Worm (Caenorhabditis elegans) whole organism, L3 larva: Measurements from ENCODE around the gene C44C10.3.
A peak's percentile ranks its signal among the peaks of the same experiment; 100 is the strongest.

ENCODE experiments used
- ZK546.5 ChIP-seq: sonication (generic microtip); optimal IDR thresholded peaks from 2 replicates; lab custom pipeline; 2017; ENCODE audit warnings: missing biosample characterization, missing genetic modification characterization
- aly-2 ChIP-seq: fragments of 150-350 bp; optimal IDR thresholded peaks from 2 replicates; lab custom pipeline; 2014; ENCODE audit warnings: missing biosample characterization, missing genetic modification characterization
- ama-1 ChIP-seq: fragments of 150-350 bp; optimal IDR thresholded peaks from 2 replicates; lab custom pipeline; 2018
- ceh-16 ChIP-seq: sonication (generic microtip); optimal IDR thresholded peaks from 2 replicates; lab custom pipeline; 2017; ENCODE audit warnings: missing biosample characterization, missing genetic modification characterization
- ceh-28 ChIP-seq: fragments of 150-350 bp; optimal IDR thresholded peaks from 2 replicates; lab custom pipeline; 2014; ENCODE audit warnings: missing biosample characterization, missing genetic modification reagents, missing genetic modification characterization
- ceh-82 ChIP-seq: fragments of 150-350 bp; optimal IDR thresholded peaks from 2 replicates; lab custom pipeline; 2014; ENCODE audit warnings: missing biosample characterization, missing genetic modification characterization
- ceh-9 ChIP-seq: sonication (generic microtip); optimal IDR thresholded peaks from 2 replicates; lab custom pipeline; 2018; ENCODE audit warnings: missing biosample characterization, missing genetic modification characterization
- daf-12 ChIP-seq: fragments of 150-350 bp; optimal IDR thresholded peaks from 2 replicates; lab custom pipeline; 2014; ENCODE audit warnings: missing biosample characterization, missing genetic modification reagents, missing genetic modification characterization
- egl-27 ChIP-seq: sonication (generic microtip); optimal IDR thresholded peaks from 4 replicates; lab custom pipeline; 2017; ENCODE audit warnings: missing biosample characterization, missing genetic modification reagents, missing genetic modification characterization
- egl-5 ChIP-seq: fragments of 150-350 bp; optimal IDR thresholded peaks from 2 replicates; lab custom pipeline; 2017; ENCODE audit warnings: missing biosample characterization, missing genetic modification reagents, missing genetic modification characterization, inconsistent platforms
- elt-2 ChIP-seq: sonication (generic microtip); optimal IDR thresholded peaks from 2 replicates; lab custom pipeline; 2016; ENCODE audit warnings: missing genetic modification reagents, mild to moderate bottlenecking, missing genetic modification characterization, missing compliant biosample characterization
- eor-1 ChIP-seq, 2 experiments: fragments of 150-350 bp; optimal IDR thresholded peaks; 2 replicates each; lab custom pipeline; 2014 to 2018; ENCODE audit warnings: missing biosample characterization in 2 of 2, missing genetic modification characterization in 2 of 2
- fkh-10 ChIP-seq: sonication (generic microtip); optimal IDR thresholded peaks from 2 replicates; lab custom pipeline; 2017; ENCODE audit warnings: missing biosample characterization, missing genetic modification reagents, missing genetic modification characterization
- jun-1 ChIP-seq: fragments of 150-350 bp; optimal IDR thresholded peaks from 2 replicates; lab custom pipeline; 2014; ENCODE audit warnings: missing biosample characterization, missing genetic modification reagents, missing genetic modification characterization
- lin-15B ChIP-seq: fragments of 150-350 bp; optimal IDR thresholded peaks from 2 replicates; lab custom pipeline; 2014; ENCODE audit warnings: missing biosample characterization, missing genetic modification characterization
- lsy-12 ChIP-seq: sonication (generic microtip); optimal IDR thresholded peaks from 2 replicates; lab custom pipeline; 2016; ENCODE audit warnings: mild to moderate bottlenecking, missing genetic modification characterization, missing compliant biosample characterization
- mdl-1 ChIP-seq: fragments of 150-350 bp; optimal IDR thresholded peaks from 2 replicates; lab custom pipeline; 2014; ENCODE audit warnings: missing biosample characterization, missing genetic modification characterization
- mml-1 ChIP-seq: fragments of 150-350 bp; sonication (generic microtip); optimal IDR thresholded peaks from 3 replicates; lab custom pipeline; 2014; ENCODE audit warnings: missing biosample characterization, missing genetic modification characterization
- nhr-11 ChIP-seq: fragments of 150-350 bp; optimal IDR thresholded peaks from 2 replicates; lab custom pipeline; 2014; ENCODE audit warnings: missing biosample characterization, missing genetic modification characterization
- nhr-23 ChIP-seq: fragments of 150-350 bp; optimal IDR thresholded peaks from 2 replicates; lab custom pipeline; 2014; ENCODE audit warnings: missing biosample characterization, missing genetic modification reagents, missing genetic modification characterization
- nhr-237 ChIP-seq: fragments of 150-350 bp; optimal IDR thresholded peaks from 2 replicates; lab custom pipeline; 2014; ENCODE audit warnings: missing biosample characterization, missing genetic modification characterization
- nhr-28 ChIP-seq: fragments of 150-350 bp; optimal IDR thresholded peaks from 2 replicates; lab custom pipeline; 2014; ENCODE audit warnings: missing biosample characterization, missing genetic modification characterization
- nhr-67 ChIP-seq: fragments of 150-350 bp; optimal IDR thresholded peaks from 2 replicates; lab custom pipeline; 2014; ENCODE audit warnings: missing biosample characterization, missing genetic modification characterization
- nhr-76 ChIP-seq: fragments of 150-350 bp; sonication (generic microtip); optimal IDR thresholded peaks from 5 replicates; lab custom pipeline; 2014; ENCODE audit warnings: missing biosample characterization, missing genetic modification characterization
- nhr-77 ChIP-seq: fragments of 150-350 bp; optimal IDR thresholded peaks from 2 replicates; lab custom pipeline; 2014; ENCODE audit warnings: missing biosample characterization, missing genetic modification characterization
- pha-4 ChIP-seq: fragments of 150-350 bp; optimal IDR thresholded peaks from 2 replicates; lab custom pipeline; 2014; ENCODE audit warnings: missing biosample characterization, missing genetic modification reagents, missing genetic modification characterization
- pqm-1 ChIP-seq: fragments of 150-350 bp; optimal IDR thresholded peaks from 2 replicates; lab custom pipeline; 2017; ENCODE audit warnings: missing biosample characterization, missing genetic modification characterization, inconsistent platforms
- skn-1 ChIP-seq: fragments of 150-350 bp; optimal IDR thresholded peaks from 2 replicates; lab custom pipeline; 2014; ENCODE audit warnings: missing biosample characterization, missing genetic modification characterization
- tbx-2 ChIP-seq: sonication (generic microtip); optimal IDR thresholded peaks from 2 replicates; lab custom pipeline; 2016; ENCODE audit warnings: mild to moderate bottlenecking, missing genetic modification characterization, missing compliant biosample characterization
- unc-39 ChIP-seq: sonication (generic microtip); optimal IDR thresholded peaks from 4 replicates; lab custom pipeline; 2017; ENCODE audit warnings: missing biosample characterization, missing genetic modification characterization
- ztf-11 ChIP-seq: fragments of 150-350 bp; optimal IDR thresholded peaks from 2 replicates; lab custom pipeline; 2014; ENCODE audit warnings: missing biosample characterization, missing genetic modification characterization
- ztf-4 ChIP-seq: fragments of 150-350 bp; optimal IDR thresholded peaks from 2 replicates; lab custom pipeline; 2014; ENCODE audit warnings: missing biosample characterization, missing genetic modification characterization

The C44C10.3 gene

ce11 chrX:11737053-11737452 is 34.7 kb downstream of the C44C10.3 start, which contains the start of gene D1053.3:
TSS of gene D1053.3 (minus strand) at chrX:11737153.
- no peak for TF ChIP-seq nhr-67
- TF ChIP-seq eor-1 (tag; optimal IDR thresholded peaks at IDR 0.05; lab: Kevin White, UChicago), result no peak
- TF ChIP-seq ceh-16, result no peak
- TF ChIP-seq lin-15B (tag; lab: Kevin White, UChicago), result no peak
- TF ChIP-seq egl-27, result no peak
- no peak for TF ChIP-seq ceh-28 (tag; lab: Kevin White, UChicago)

- TF ChIP-seq pha-4 (tag; lab: Kevin White, UChicago) (peak; percentile 83), nhr-23 (no peak), mdl-1 (tag; lab: Kevin White, UChicago) (peak; percentile 50), nhr-28 (tag; lab: Kevin White, UChicago) (no peak), skn-1 (tag; lab: Kevin White, UChicago) (no peak), daf-12 (no peak), ztf-4 (tag; lab: Kevin White, UChicago) (no peak), ztf-11 (tag; lab: Kevin White, UChicago) (no peak), pqm-1 (tag; lab: Kevin White, UChicago) (peak; percentile 94), ceh-9 (no peak), unc-39 (tag; lab: Kevin White, UChicago) (no peak), jun-1 (tag; lab: Kevin White, UChicago) (peak; percentile 19), ceh-82 (tag; lab: Kevin White, UChicago) (no peak), nhr-11 (tag; lab: Kevin White, UChicago) (no peak), elt-2 (peak; percentile 94)
Measured at ce11 chrX:11738602-11739100, 36.3 kb downstream of the C44C10.3 start, which contains the start of gene nspa-9. TSS of gene nspa-9 (plus strand) at chrX:11739050.

ce11 chrX:11743723-11744122 is 41.4 kb downstream of the C44C10.3 start:
- TF ChIP-seq lsy-12, result no peak
- TF ChIP-seq mml-1 (tag; lab: Kevin White, UChicago), result no peak
- no peak for TF ChIP-seq tbx-2 (tag; lab: Kevin White, UChicago)
- TF ChIP-seq pqm-1 (tag; lab: Kevin White, UChicago), result no peak
- no peak for TF ChIP-seq aly-2 (tag; lab: Kevin White, UChicago)
- no peak for TF ChIP-seq nhr-237 (tag; lab: Kevin White, UChicago)
- no peak for TF ChIP-seq ceh-82 (tag; lab: Kevin White, UChicago)
- no peak for TF ChIP-seq nhr-76
- no peak for TF ChIP-seq ceh-16
- no peak for TF ChIP-seq nhr-11 (tag; lab: Kevin White, UChicago)
- TF ChIP-seq pha-4 (tag; lab: Kevin White, UChicago), result no peak
- TF ChIP-seq eor-1 (tag; optimal IDR thresholded peaks at IDR 0.05; lab: Kevin White, UChicago), result no peak
- TF ChIP-seq nhr-23, result no peak
- no peak for TF ChIP-seq ZK546.5 (tag; lab: Kevin White, UChicago)
- no peak for TF ChIP-seq nhr-77 (tag; lab: Kevin White, UChicago)
- no peak for TF ChIP-seq egl-5

- TF ChIP-seq unc-39 (tag; lab: Kevin White, UChicago) (no peak), elt-2 (no peak), nhr-28 (tag; lab: Kevin White, UChicago) (no peak), fkh-10 (GFP tag; lab: Kevin White, UChicago) (peak; percentile 54), ama-1 (lab: Kevin White, UChicago) (no peak), nhr-11 (tag; lab: Kevin White, UChicago) (no peak)
Measured at ce11 chrX:11745821-11746485, 43.6 kb downstream of the C44C10.3 start, which contains the start of gene C40H5.2. TSS of gene C40H5.2 (plus strand) at chrX:11746076.

ce11 chrX:11752289-11752688 is 50.0 kb downstream of the C44C10.3 start:
- no peak for TF ChIP-seq unc-39 (tag; lab: Kevin White, UChicago)
- no peak for TF ChIP-seq ztf-11 (tag; lab: Kevin White, UChicago)
- TF ChIP-seq ceh-82 (tag; lab: Kevin White, UChicago), result no peak
- TF ChIP-seq nhr-28 (tag; lab: Kevin White, UChicago), result no peak
- TF ChIP-seq mdl-1 (tag; lab: Kevin White, UChicago), result no peak
- no peak for TF ChIP-seq fkh-10 (GFP tag; lab: Kevin White, UChicago)
- TF ChIP-seq nhr-77 (tag; lab: Kevin White, UChicago), result no peak
- TF ChIP-seq nhr-23, result no peak
